Fruit fly (Drosophila melanogaster) whole organism, adult: ENCODE measurements around the gene tmod.

Experiments used
- CG11617 ChIP-seq: fragments of 200-800 bp; sonication (Bioruptor generic); optimal IDR thresholded peaks from 2 replicates; lab custom pipeline; 2017; ENCODE audit warnings: mild to moderate bottlenecking, missing biosample characterization, missing genetic modification reagents, missing genetic modification characterization
- CG12768 ChIP-seq: fragments of 200-800 bp; sonication (Bioruptor generic); optimal IDR thresholded peaks from 2 replicates; lab custom pipeline; 2017; ENCODE audit warnings: missing biosample characterization, missing genetic modification characterization, mild to moderate bottlenecking, moderate library complexity, missing genetic modification reagents
- CG14711 ChIP-seq: fragments of 200-800 bp; sonication (Bioruptor generic); optimal IDR thresholded peaks from 2 replicates; lab custom pipeline; 2018; ENCODE audit warnings: missing biosample characterization, mild to moderate bottlenecking, missing genetic modification characterization, moderate library complexity
- CG1620 ChIP-seq: fragments of 200-800 bp; sonication (Bioruptor generic); optimal IDR thresholded peaks from 2 replicates; lab custom pipeline; 2016; ENCODE audit warnings: missing biosample characterization, missing genetic modification characterization
- CG33017 ChIP-seq: fragments of 200-800 bp; sonication (Bioruptor generic); optimal IDR thresholded peaks from 2 replicates; lab custom pipeline; 2018; ENCODE audit warnings: missing biosample characterization, mild to moderate bottlenecking, missing genetic modification characterization, moderate library complexity
- CG5204 ChIP-seq: fragments of 200-800 bp; sonication (Bioruptor generic); optimal IDR thresholded peaks from 2 replicates; lab custom pipeline; 2016; ENCODE audit warnings: missing biosample characterization, missing genetic modification characterization
- CG7045 ChIP-seq: fragments of 200-800 bp; sonication (Bioruptor generic); optimal IDR thresholded peaks from 2 replicates; lab custom pipeline; 2017; ENCODE audit warnings: missing biosample characterization, mild to moderate bottlenecking, missing genetic modification characterization
- CG7101 ChIP-seq: fragments of 200-800 bp; sonication (Bioruptor generic); optimal IDR thresholded peaks from 2 replicates; lab custom pipeline; 2018; ENCODE audit warnings: missing biosample characterization, mild to moderate bottlenecking, missing genetic modification characterization, moderate library complexity
- Clk ChIP-seq: fragments of 200-800 bp; sonication (Bioruptor generic); optimal IDR thresholded peaks from 2 replicates; lab custom pipeline; 2017; ENCODE audit warnings: missing biosample characterization, missing genetic modification characterization
- Crg-1 ChIP-seq: fragments of 200-800 bp; sonication (Bioruptor generic); optimal IDR thresholded peaks from 2 replicates; lab custom pipeline; 2016; ENCODE audit warnings: missing biosample characterization, missing genetic modification characterization
- Hr96 ChIP-seq: fragments of 200-800 bp; sonication (Bioruptor generic); optimal IDR thresholded peaks from 2 replicates; lab custom pipeline; 2016; ENCODE audit warnings: missing biosample characterization, missing genetic modification characterization
- Mnt ChIP-seq: fragments of 200-800 bp; sonication (Bioruptor generic); optimal IDR thresholded peaks from 2 replicates; lab custom pipeline; 2016; ENCODE audit warnings: missing biosample characterization, mild to moderate bottlenecking, missing genetic modification characterization
- bab1 ChIP-seq: fragments of 200-800 bp; sonication (Bioruptor generic); optimal IDR thresholded peaks from 3 replicates; lab custom pipeline; 2019; ENCODE audit warnings: missing biosample characterization, mild to moderate bottlenecking, missing genetic modification characterization, moderate library complexity
- cic ChIP-seq: fragments of 200-800 bp; sonication (Bioruptor generic); optimal IDR thresholded peaks from 2 replicates; lab custom pipeline; 2017; ENCODE audit warnings: missing biosample characterization, mild to moderate bottlenecking, missing genetic modification characterization, moderate library complexity
- cnc ChIP-seq, 2 experiments: fragments of >200 bp; optimal IDR thresholded peaks; 2 replicates each; lab custom pipeline; 2017
- kay ChIP-seq: fragments of 200-800 bp; sonication (Bioruptor generic); peaks from one replicate; lab custom pipeline; 2016; ENCODE audit warnings: missing biosample characterization, missing genetic modification characterization, borderline replicate concordance
- ovo ChIP-seq: fragments of 200-800 bp; sonication (Bioruptor generic); optimal IDR thresholded peaks from 2 replicates; lab custom pipeline; 2016; ENCODE audit warnings: missing biosample characterization, missing genetic modification characterization
- pad ChIP-seq: fragments of 200-800 bp; sonication (Bioruptor generic); optimal IDR thresholded peaks from 3 replicates; lab custom pipeline; 2017; ENCODE audit warnings: missing biosample characterization, missing genetic modification characterization, mild to moderate bottlenecking, moderate library complexity, missing genetic modification reagents
- tj ChIP-seq: fragments of 200-800 bp; sonication (Bioruptor generic); optimal IDR thresholded peaks from 3 replicates; lab custom pipeline; 2017; ENCODE audit warnings: missing biosample characterization, mild to moderate bottlenecking, missing genetic modification characterization, moderate library complexity
- toe ChIP-seq: fragments of 200-800 bp; sonication (Bioruptor generic); optimal IDR thresholded peaks from 2 replicates; lab custom pipeline; 2016; ENCODE audit warnings: missing biosample characterization, missing genetic modification characterization

tmod gene

dm6 chr3R:30552548-30552947 is 20.1 kb downstream of the tmod start:
- TF ChIP-seq kay (GFP tag; lab: Kevin White, UChicago) (no peak), bab1 (GFP tag; lab: Kevin White, UChicago) (no peak), pad (GFP tag; lab: Kevin White, UChicago) (no peak), Mnt (no peak), ovo (no peak), CG12768 (GFP tag; lab: Kevin White, UChicago) (no peak), CG5204 (GFP tag; lab: Kevin White, UChicago) (no peak), CG11617 (GFP tag; lab: Kevin White, UChicago) (no peak), Hr96 (GFP tag; lab: Kevin White, UChicago) (no peak), CG33017 (tag; lab: Kevin White, UChicago) (no peak), tj (no peak), Crg-1 (GFP tag; lab: Kevin White, UChicago) (no peak), Clk (GFP tag; lab: Kevin White, UChicago) (no peak)

dm6 chr3R:30560070-30560469 is 27.7 kb downstream of the tmod start, which contains the start of gene CG34155:
Gene CG34155, minus strand, starts transcription at chr3R:30560199.
- TF ChIP-seq CG33017 (tag; lab: Kevin White, UChicago) = no peak
- no peak for TF ChIP-seq CG1620 (GFP tag; lab: Kevin White, UChicago)
- TF ChIP-seq CG7045 = no peak
- TF ChIP-seq CG5204 (GFP tag; lab: Kevin White, UChicago) = no peak
- no peak for TF ChIP-seq Mnt
- no peak for TF ChIP-seq CG14711
- no peak for TF ChIP-seq bab1 (GFP tag; lab: Kevin White, UChicago)
- TF ChIP-seq pad (GFP tag; lab: Kevin White, UChicago) = no peak
- TF ChIP-seq cic (GFP tag; lab: Kevin White, UChicago) = no peak
- TF ChIP-seq kay (GFP tag; lab: Kevin White, UChicago) = no peak
- TF ChIP-seq Crg-1 (GFP tag; lab: Kevin White, UChicago) = no peak
- no peak for TF ChIP-seq CG11617 (GFP tag; lab: Kevin White, UChicago)
- no peak for TF ChIP-seq tj
- no peak for TF ChIP-seq ovo
- no peak for TF ChIP-seq CG12768 (GFP tag; lab: Kevin White, UChicago)
- no peak for TF ChIP-seq CG7101 (tag; lab: Kevin White, UChicago)
- no peak for TF ChIP-seq cnc (optimal IDR thresholded peaks at IDR 0.05; lab: Kevin White, UChicago)
- TF ChIP-seq toe (GFP tag; lab: Kevin White, UChicago) = no peak
- no peak for TF ChIP-seq Hr96 (GFP tag; lab: Kevin White, UChicago)

dm6 chr3R:30561207-30561606 is 28.8 kb downstream of the tmod start:
- TF ChIP-seq CG33017 (tag; lab: Kevin White, UChicago) (no peak), CG7045 (no peak), kay (GFP tag; lab: Kevin White, UChicago) (no peak), Hr96 (GFP tag; lab: Kevin White, UChicago) (no peak), Mnt (no peak), cnc (optimal IDR thresholded peaks at IDR 0.05; lab: Kevin White, UChicago) (no peak), CG11617 (GFP tag; lab: Kevin White, UChicago) (no peak), CG1620 (GFP tag; lab: Kevin White, UChicago) (no peak), bab1 (GFP tag; lab: Kevin White, UChicago) (no peak)

dm6 chr3R:30562733-30563259 is 30.4 kb downstream of the tmod start:
- TF ChIP-seq tj = no peak
- TF ChIP-seq Clk (GFP tag; lab: Kevin White, UChicago) = no peak
- no peak for TF ChIP-seq CG1620 (GFP tag; lab: Kevin White, UChicago)
- TF ChIP-seq CG7045 = no peak
- no peak for TF ChIP-seq ovo
- TF ChIP-seq CG5204 (GFP tag; lab: Kevin White, UChicago) = no peak
- TF ChIP-seq CG12768 (GFP tag; lab: Kevin White, UChicago) = no peak
- TF ChIP-seq CG7101 (tag; lab: Kevin White, UChicago) = no peak
- no peak for TF ChIP-seq bab1 (GFP tag; lab: Kevin White, UChicago)
- no peak for TF ChIP-seq toe (GFP tag; lab: Kevin White, UChicago)
- no peak for TF ChIP-seq Mnt
- TF ChIP-seq cic (GFP tag; lab: Kevin White, UChicago) = no peak
- no peak for TF ChIP-seq CG33017 (tag; lab: Kevin White, UChicago)
- TF ChIP-seq Hr96 (GFP tag; lab: Kevin White, UChicago) = no peak
- no peak for TF ChIP-seq CG14711
- no peak for TF ChIP-seq Crg-1 (GFP tag; lab: Kevin White, UChicago)
- no peak for TF ChIP-seq cnc (optimal IDR thresholded peaks at IDR 0.05; lab: Kevin White, UChicago)
- TF ChIP-seq pad (GFP tag; lab: Kevin White, UChicago) = no peak

- no peak for TF ChIP-seq CG7045
- peak; percentile 55 for TF ChIP-seq ovo
- no peak for TF ChIP-seq CG5204 (GFP tag; lab: Kevin White, UChicago)
- peak; percentile 29 for TF ChIP-seq kay (GFP tag; lab: Kevin White, UChicago)
- peak; percentile 34 for TF ChIP-seq bab1 (GFP tag; lab: Kevin White, UChicago)
- no peak for TF ChIP-seq Crg-1 (GFP tag; lab: Kevin White, UChicago)
- TF ChIP-seq toe (GFP tag; lab: Kevin White, UChicago) = no peak
- TF ChIP-seq pad (GFP tag; lab: Kevin White, UChicago) = no peak
- peak; percentile 83 for TF ChIP-seq tj
Observed at dm6 chr3R:30563260-30564080, 31.1 kb downstream of the tmod start.
